Worm (Caenorhabditis elegans) whole organism, early embryonic: ENCODE measurements around the gene eef-1B.1.

Experiments
- F13C5.2 ChIP-seq: sonication (generic microtip); optimal IDR thresholded peaks from 2 replicates; lab custom pipeline; 2017; ENCODE audit warnings: mild to moderate bottlenecking, missing genetic modification characterization, inconsistent platforms, missing compliant biosample characterization
- aly-1 ChIP-seq: sonication (generic microtip); optimal IDR thresholded peaks from 2 replicates; lab custom pipeline; 2016; ENCODE audit warnings: missing genetic modification characterization, missing compliant biosample characterization
- ama-1 ChIP-seq: fragments of 150-350 bp; optimal IDR thresholded peaks from 2 replicates; lab custom pipeline; 2014
- ceh-36 ChIP-seq: sonication (generic microtip); optimal IDR thresholded peaks from 2 replicates; lab custom pipeline; 2016; ENCODE audit warnings: missing genetic modification characterization, inconsistent platforms, missing compliant biosample characterization
- flt-1 ChIP-seq: fragments of 200-800 bp; sonication (Bioruptor generic); IDR thresholded peaks from 2 replicates; pipeline ENCODE4 v1.3.6; 2022; ENCODE audit warnings: missing genetic modification characterization, missing compliant biosample characterization
- hmbx-1 ChIP-seq: sonication (generic microtip); optimal IDR thresholded peaks from 2 replicates; lab custom pipeline; 2016; ENCODE audit warnings: mild to moderate bottlenecking, missing genetic modification characterization, missing compliant biosample characterization
- hmg-4 ChIP-seq: fragments of 200-800 bp; sonication (Bioruptor generic); optimal IDR thresholded peaks from 2 replicates; lab custom pipeline; 2018; ENCODE audit warnings: mild to moderate bottlenecking, missing genetic modification characterization, missing compliant biosample characterization
- pes-1 ChIP-seq: fragments of 200-800 bp; sonication (Bioruptor generic); IDR thresholded peaks from 2 replicates; pipeline ENCODE4 v1.3.6; 2022; ENCODE audit warnings: missing genetic modification reagents, missing genetic modification characterization, missing compliant biosample characterization
- scrt-1 ChIP-seq: fragments of 200-800 bp; sonication (Bioruptor generic); IDR thresholded peaks from 2 replicates; pipeline ENCODE4 v1.3.6; 2022; ENCODE audit warnings: missing genetic modification characterization, missing compliant biosample characterization
- tbx-11 ChIP-seq: fragments of 200-800 bp; sonication (Bioruptor generic); IDR thresholded peaks from 2 replicates; pipeline ENCODE4 v1.3.6; 2022; ENCODE audit warnings: missing genetic modification characterization, missing compliant biosample characterization
- tbx-37 ChIP-seq: fragments of 200-800 bp; sonication (Bioruptor generic); conservative IDR thresholded peaks from 2 replicates; pipeline ENCODE4 v1.3.6; 2022; ENCODE audit warnings: missing genetic modification reagents, missing genetic modification characterization, missing compliant biosample characterization

DNA sequence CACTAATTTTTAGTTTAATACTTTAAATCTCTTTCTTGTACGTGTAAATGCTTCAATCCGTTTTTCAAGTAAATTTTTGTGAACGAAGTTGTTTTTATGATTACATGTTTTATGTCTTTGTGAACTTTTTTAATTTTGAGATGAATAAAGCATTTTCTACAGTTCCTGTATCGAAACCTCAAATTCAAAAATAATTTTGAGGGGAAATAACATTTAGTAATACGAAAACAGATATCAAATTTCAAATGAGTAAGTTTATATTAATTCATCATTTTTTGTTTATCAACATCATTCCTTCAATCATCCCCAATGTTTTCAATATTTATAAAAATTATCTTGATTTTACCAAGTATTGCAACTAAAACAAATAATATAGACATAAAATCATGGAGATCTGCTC lies 35.6 kb downstream of the eef-1B.1 start, which contains the start of gene C29E4.10:
- TF ChIP-seq flt-1 (GFP tag; lab: Robert Waterston, UW) (no peak), aly-1 (tag; lab: Kevin White, UChicago) (no peak), tbx-11 (GFP tag; lab: Robert Waterston, UW) (no peak), ceh-36 (no peak), ama-1 (no peak), scrt-1 (GFP tag; lab: Robert Waterston, UW) (no peak), tbx-37 (no peak), pes-1 (no peak), F13C5.2 (tag; lab: Kevin White, UChicago) (no peak), hmbx-1 (tag; lab: Kevin White, UChicago) (no peak), hmg-4 (no peak)
